Worm (Caenorhabditis elegans) whole organism, L1 larva: ENCODE results near the gene C34E10.12.
A peak's percentile ranks its signal among the peaks of the same experiment; 100 is the strongest.

Experiments used
- C04F5.9 ChIP-seq: sonication (generic microtip); optimal IDR thresholded peaks from 2 replicates; lab custom pipeline; 2016; ENCODE audit warnings: missing genetic modification characterization, missing compliant biosample characterization
- alr-1 ChIP-seq: fragments of 200-800 bp; sonication (Bioruptor generic); optimal IDR thresholded peaks from 2 replicates; lab custom pipeline; 2018; ENCODE audit warnings: borderline replicate concordance, mild to moderate bottlenecking, missing genetic modification characterization, missing compliant biosample characterization
- aly-2 ChIP-seq: fragments of 150-350 bp; optimal IDR thresholded peaks from 2 replicates; lab custom pipeline; 2014; ENCODE audit warnings: missing biosample characterization, missing genetic modification characterization
- blmp-1 ChIP-seq: fragments of 150-350 bp; optimal IDR thresholded peaks from 2 replicates; lab custom pipeline; 2014; ENCODE audit warnings: missing biosample characterization, missing genetic modification characterization
- ceh-63 ChIP-seq: fragments of 200-800 bp; sonication (Bioruptor generic); optimal IDR thresholded peaks from 2 replicates; lab custom pipeline; 2018; ENCODE audit warnings: mild to moderate bottlenecking, missing genetic modification characterization, missing compliant biosample characterization
- ceh-8 ChIP-seq: fragments of 200-800 bp; sonication (Bioruptor generic); optimal IDR thresholded peaks from 2 replicates; lab custom pipeline; 2018; ENCODE audit warnings: mild to moderate bottlenecking, missing genetic modification characterization, moderate library complexity, missing compliant biosample characterization
- ceh-82 ChIP-seq, 3 experiments: fragments of 150-350 bp in 1 of 3; sonication (generic microtip) in 2 of 3; optimal IDR thresholded peaks; 2 replicates each; lab custom pipeline; 2014 to 2017; ENCODE audit warnings: missing biosample characterization in 3 of 3, missing genetic modification characterization in 3 of 3
- ceh-88 ChIP-seq: fragments of 200-800 bp; sonication (Bioruptor generic); IDR thresholded peaks from 2 replicates; pipeline ENCODE4 v1.3.6; 2022; ENCODE audit warnings: missing genetic modification characterization, missing compliant biosample characterization
- ces-1 ChIP-seq: fragments of 150-350 bp; optimal IDR thresholded peaks from 2 replicates; lab custom pipeline; 2014; ENCODE audit warnings: missing biosample characterization, missing genetic modification reagents, missing genetic modification characterization
- dpl-1 ChIP-seq, 3 experiments: fragments of 150-350 bp in 2 of 3; sonication (generic microtip) in 1 of 3; optimal IDR thresholded peaks; 2 replicates each; lab custom pipeline; 2014 to 2017; ENCODE audit warnings: missing biosample characterization in 3 of 3, missing genetic modification characterization in 3 of 3, missing genetic modification reagents in 3 of 3
- dsc-1 ChIP-seq: sonication (generic microtip); optimal IDR thresholded peaks from 2 replicates; lab custom pipeline; 2016; ENCODE audit warnings: mild to moderate bottlenecking, missing genetic modification characterization, missing compliant biosample characterization
- efl-1 ChIP-seq, 4 experiments: fragments of 150-350 bp; optimal IDR thresholded peaks in 3 of 4; peaks in 1 of 4; 1 replicate in 1 of 4; 2 replicates in 3 of 4; lab custom pipeline; 2014; ENCODE audit warnings: missing biosample characterization in 2 of 4, missing genetic modification characterization in 2 of 4, missing genetic modification reagents in 2 of 4
- efl-3 ChIP-seq: fragments of 200-800 bp; sonication (Bioruptor generic); optimal IDR thresholded peaks from 2 replicates; lab custom pipeline; 2018; ENCODE audit warnings: mild to moderate bottlenecking, missing genetic modification characterization, missing compliant biosample characterization
- elt-3 ChIP-seq, 6 experiments: fragments of 150-350 bp in 1 of 6; sonication (generic microtip); optimal IDR thresholded peaks; 2 replicates each; lab custom pipeline; 2017 to 2018; ENCODE audit warnings: missing biosample characterization in 6 of 6, missing genetic modification characterization in 6 of 6, inconsistent platforms in 1 of 6
- ets-5 ChIP-seq: fragments of 200-800 bp; sonication (Bioruptor generic); IDR thresholded peaks from 2 replicates; pipeline ENCODE4 v1.3.6; 2022; ENCODE audit warnings: missing genetic modification characterization, missing compliant biosample characterization
- fos-1 ChIP-seq: fragments of 150-350 bp; optimal IDR thresholded peaks from 2 replicates; lab custom pipeline; 2014; ENCODE audit warnings: missing biosample characterization, missing genetic modification characterization
- grh-1 ChIP-seq: fragments of 200-800 bp; sonication (Bioruptor generic); IDR thresholded peaks from 2 replicates; pipeline ENCODE4 v1.3.6; 2022; ENCODE audit warnings: missing genetic modification reagents, missing genetic modification characterization, missing compliant biosample characterization
- hlh-4 ChIP-seq: sonication (generic microtip); optimal IDR thresholded peaks from 2 replicates; lab custom pipeline; 2016; ENCODE audit warnings: mild to moderate bottlenecking, missing genetic modification characterization, missing compliant biosample characterization
- isw-1 ChIP-seq: fragments of 200-800 bp; sonication (Bioruptor generic); IDR thresholded peaks from 2 replicates; pipeline ENCODE4 v1.3.6; 2022; ENCODE audit warnings: missing genetic modification characterization, missing compliant biosample characterization
- jun-1 ChIP-seq: fragments of 150-350 bp; optimal IDR thresholded peaks from 2 replicates; lab custom pipeline; 2014; ENCODE audit warnings: missing biosample characterization, missing genetic modification reagents, missing genetic modification characterization
- lin-13 ChIP-seq: fragments of 150-350 bp; optimal IDR thresholded peaks from 2 replicates; lab custom pipeline; 2014; ENCODE audit warnings: missing biosample characterization, missing genetic modification reagents, missing genetic modification characterization
- lin-14 ChIP-seq: fragments of 200-800 bp; sonication (Bioruptor generic); optimal IDR thresholded peaks from 2 replicates; lab custom pipeline; 2018; ENCODE audit warnings: mild to moderate bottlenecking, missing genetic modification characterization, moderate library complexity, missing compliant biosample characterization
- lin-15B ChIP-seq: fragments of 150-350 bp; sonication (generic microtip); optimal IDR thresholded peaks from 3 replicates; lab custom pipeline; 2014; ENCODE audit warnings: missing biosample characterization, missing genetic modification characterization
- lin-39 ChIP-seq: fragments of 150-350 bp; optimal IDR thresholded peaks from 2 replicates; lab custom pipeline; 2014; ENCODE audit warnings: missing biosample characterization, missing genetic modification reagents, missing genetic modification characterization
- lir-3 ChIP-seq: sonication (generic microtip); optimal IDR thresholded peaks from 2 replicates; lab custom pipeline; 2016; ENCODE audit warnings: mild to moderate bottlenecking, missing genetic modification characterization, moderate library complexity, missing compliant biosample characterization; ENCODE audit not compliant: poor library complexity
- lsy-2 ChIP-seq, 2 experiments: fragments of 150-350 bp; optimal IDR thresholded peaks; 2 replicates each; lab custom pipeline; 2014; ENCODE audit warnings: missing biosample characterization in 2 of 2, missing genetic modification characterization in 2 of 2
- mep-1 ChIP-seq: fragments of 150-350 bp; optimal IDR thresholded peaks from 2 replicates; lab custom pipeline; 2014; ENCODE audit warnings: missing biosample characterization, missing genetic modification characterization
- nhr-19 ChIP-seq: fragments of 200-800 bp; sonication (Bioruptor generic); conservative IDR thresholded peaks from 2 replicates; pipeline ENCODE4 v1.3.6; 2022; ENCODE audit warnings: missing genetic modification characterization, missing compliant biosample characterization
- nhr-237 ChIP-seq: fragments of 150-350 bp; optimal IDR thresholded peaks from 2 replicates; lab custom pipeline; 2014; ENCODE audit warnings: missing biosample characterization, missing genetic modification characterization
- nhr-71 ChIP-seq: sonication (generic microtip); optimal IDR thresholded peaks from 2 replicates; lab custom pipeline; 2016; ENCODE audit warnings: mild to moderate bottlenecking, missing genetic modification characterization, moderate library complexity, missing compliant biosample characterization
- nhr-76 ChIP-seq: sonication (generic microtip); optimal IDR thresholded peaks from 2 replicates; lab custom pipeline; 2017; ENCODE audit warnings: missing biosample characterization, missing genetic modification characterization
- nhr-77 ChIP-seq: fragments of 150-350 bp; optimal IDR thresholded peaks from 2 replicates; lab custom pipeline; 2014; ENCODE audit warnings: missing biosample characterization, missing genetic modification characterization
- nhr-85 ChIP-seq: sonication (generic microtip); peaks from one replicate; lab custom pipeline; 2016; ENCODE audit warnings: missing genetic modification characterization, inconsistent platforms, missing compliant biosample characterization
- nhr-90 ChIP-seq: sonication (generic microtip); optimal IDR thresholded peaks from 2 replicates; lab custom pipeline; 2016; ENCODE audit warnings: mild to moderate bottlenecking, missing genetic modification characterization, missing compliant biosample characterization; ENCODE audit not compliant: poor library complexity
- pag-3 ChIP-seq: sonication (generic microtip); optimal IDR thresholded peaks from 2 replicates; lab custom pipeline; 2017; ENCODE audit warnings: missing genetic modification characterization, mild to moderate bottlenecking, missing compliant biosample characterization, antibody characterized with exemption, borderline replicate concordance; ENCODE audit not compliant: insufficient read depth
- skn-1 ChIP-seq: fragments of 150-350 bp; optimal IDR thresholded peaks from 2 replicates; lab custom pipeline; 2014; ENCODE audit warnings: missing biosample characterization, missing genetic modification characterization
- sox-4 ChIP-seq: sonication (generic microtip); optimal IDR thresholded peaks from 2 replicates; lab custom pipeline; 2016; ENCODE audit warnings: missing genetic modification characterization, missing compliant biosample characterization
- swsn-7 ChIP-seq: sonication (generic microtip); optimal IDR thresholded peaks from 2 replicates; lab custom pipeline; 2016; ENCODE audit warnings: missing genetic modification characterization, missing compliant biosample characterization
- tbx-2 ChIP-seq: sonication (generic microtip); optimal IDR thresholded peaks from 2 replicates; lab custom pipeline; 2016; ENCODE audit warnings: missing genetic modification characterization, missing compliant biosample characterization
- tlp-1 ChIP-seq: fragments of 150-350 bp; optimal IDR thresholded peaks from 2 replicates; lab custom pipeline; 2014; ENCODE audit warnings: missing biosample characterization, missing genetic modification characterization
- unc-130 ChIP-seq: fragments of 150-350 bp; optimal IDR thresholded peaks from 2 replicates; lab custom pipeline; 2017; ENCODE audit warnings: missing biosample characterization, missing genetic modification characterization, inconsistent platforms
- unc-30 ChIP-seq: sonication (generic microtip); optimal IDR thresholded peaks from 2 replicates; lab custom pipeline; 2017; ENCODE audit warnings: missing biosample characterization, missing genetic modification characterization
- unc-62 ChIP-seq: fragments of 150-350 bp; optimal IDR thresholded peaks from 2 replicates; lab custom pipeline; 2014; ENCODE audit warnings: missing biosample characterization, missing genetic modification reagents, missing genetic modification characterization
- unc-86 ChIP-seq: sonication (generic microtip); optimal IDR thresholded peaks from 2 replicates; lab custom pipeline; 2016; ENCODE audit warnings: missing genetic modification characterization, missing compliant biosample characterization
- xbp-1 ChIP-seq: sonication (generic microtip); optimal IDR thresholded peaks from 2 replicates; lab custom pipeline; 2016; ENCODE audit warnings: missing genetic modification characterization, missing compliant biosample characterization
- zag-1 ChIP-seq: fragments of 150-350 bp; optimal IDR thresholded peaks from 2 replicates; lab custom pipeline; 2014; ENCODE audit warnings: missing biosample characterization, missing genetic modification characterization
- zip-4 ChIP-seq: fragments of 200-800 bp; sonication (Bioruptor generic); optimal IDR thresholded peaks from 2 replicates; lab custom pipeline; 2018; ENCODE audit warnings: mild to moderate bottlenecking, missing genetic modification characterization, moderate library complexity, missing compliant biosample characterization
- ztf-4 ChIP-seq: fragments of 150-350 bp; optimal IDR thresholded peaks from 2 replicates; lab custom pipeline; 2014; ENCODE audit warnings: missing biosample characterization, missing genetic modification characterization

The C34E10.12 gene

DNA sequence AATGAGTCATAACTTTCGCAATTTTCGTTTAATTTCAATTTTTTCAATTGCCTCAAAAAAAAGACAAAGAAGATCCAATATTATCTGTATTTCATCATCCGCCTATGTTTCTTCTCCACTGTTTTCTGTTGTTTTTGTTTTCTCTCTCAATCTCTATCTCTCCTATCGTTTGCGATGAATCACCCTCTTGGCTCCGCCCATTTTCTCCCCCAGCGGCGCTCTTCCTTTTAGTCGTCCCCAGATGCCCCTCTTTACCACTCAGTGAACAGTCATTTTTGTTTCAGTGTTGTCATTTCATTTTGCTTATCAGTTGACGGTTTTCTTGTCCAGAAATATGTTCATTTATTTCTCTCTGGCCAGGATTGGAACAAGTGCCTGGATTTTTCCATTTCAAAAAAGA lies 2.8 kb downstream of the C34E10.12 start (continued):
- TF ChIP-seq zag-1 (tag; lab: Kevin White, UChicago), result no peak
- no peak for TF ChIP-seq nhr-90
- TF ChIP-seq unc-30 (tag; lab: Kevin White, UChicago), result no peak
- no peak for TF ChIP-seq ets-5 (GFP tag; lab: Robert Waterston, UW)
- TF ChIP-seq ceh-82 (tag; optimal IDR thresholded peaks at IDR 0.05; lab: Kevin White, UChicago), result peak in 1 of 3 experiments; percentile 27
- TF ChIP-seq tlp-1 (tag; lab: Kevin White, UChicago), result no peak
- TF ChIP-seq swsn-7 (tag; lab: Kevin White, UChicago), result no peak
- no peak for TF ChIP-seq sox-4
- TF ChIP-seq nhr-237 (tag; lab: Kevin White, UChicago), result no peak
- no peak for TF ChIP-seq lir-3 (tag; lab: Kevin White, UChicago)
- peak; percentile 11 for TF ChIP-seq skn-1 (tag; lab: Kevin White, UChicago)
- no peak for TF ChIP-seq ces-1 (GFP tag; lab: Kevin White, UChicago)
- TF ChIP-seq unc-130 (tag; lab: Kevin White, UChicago), result no peak
- no peak for TF ChIP-seq isw-1 (GFP tag; lab: Robert Waterston, UW)
- TF ChIP-seq alr-1 (tag; lab: Kevin White, UChicago), result no peak
- no peak for TF ChIP-seq efl-3 (GFP tag; lab: Kevin White, UChicago)
- TF ChIP-seq blmp-1, result peak; percentile 35
- TF ChIP-seq nhr-76 (tag; lab: Kevin White, UChicago), result no peak
- no peak for TF ChIP-seq C04F5.9 (tag; lab: Kevin White, UChicago)
- TF ChIP-seq jun-1, result no peak
- peak; percentile 81 for TF ChIP-seq fos-1
- TF ChIP-seq lsy-2 (tag; optimal IDR thresholded peaks at IDR 0.05; lab: Kevin White, UChicago), result no peak
- TF ChIP-seq ceh-88 (GFP tag; lab: Robert Waterston, UW), result no peak
- TF ChIP-seq unc-62 (GFP tag; lab: Kevin White, UChicago), result no peak

DNA sequence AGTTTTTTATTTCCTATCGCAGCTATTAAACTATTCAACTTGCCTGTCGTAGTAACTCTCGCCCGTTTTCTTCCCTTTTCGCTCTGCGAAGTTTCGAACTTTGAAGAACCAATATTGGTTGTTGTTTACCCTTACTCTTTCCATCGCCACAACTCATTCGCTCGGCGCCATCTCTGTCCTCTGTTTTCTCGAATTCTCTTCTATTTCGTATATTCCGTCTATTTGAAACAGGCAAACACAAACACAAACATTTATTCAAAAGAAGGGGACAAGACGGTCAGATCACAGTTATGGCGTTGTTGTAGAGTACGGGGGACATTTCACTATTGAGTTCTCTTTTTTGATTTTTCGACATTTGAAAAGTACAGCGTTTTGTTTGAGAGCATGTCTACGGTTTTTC lies 4.9 kb downstream of the C34E10.12 start:
- TF ChIP-seq nhr-77 (tag; lab: Kevin White, UChicago) (peak; percentile 12), lin-14 (GFP tag; lab: Kevin White, UChicago) (peak; percentile 60), nhr-71 (peak; percentile 8), mep-1 (tag; lab: Kevin White, UChicago) (peak; percentile 35), efl-1 (optimal IDR thresholded peaks at IDR 0.05; lab: Kevin White, UChicago) (no peak), efl-1 (GFP tag; optimal IDR thresholded peaks at IDR 0.05 in 1 of 2; lab: Kevin White, UChicago) (peak in 1 of 2 experiments; percentile 67), blmp-1 (no peak), elt-3 (tag; optimal IDR thresholded peaks at IDR 0.05; lab: Kevin White, UChicago) (no peak), sox-4 (no peak), hlh-4 (tag; lab: Kevin White, UChicago) (no peak)

DNA sequence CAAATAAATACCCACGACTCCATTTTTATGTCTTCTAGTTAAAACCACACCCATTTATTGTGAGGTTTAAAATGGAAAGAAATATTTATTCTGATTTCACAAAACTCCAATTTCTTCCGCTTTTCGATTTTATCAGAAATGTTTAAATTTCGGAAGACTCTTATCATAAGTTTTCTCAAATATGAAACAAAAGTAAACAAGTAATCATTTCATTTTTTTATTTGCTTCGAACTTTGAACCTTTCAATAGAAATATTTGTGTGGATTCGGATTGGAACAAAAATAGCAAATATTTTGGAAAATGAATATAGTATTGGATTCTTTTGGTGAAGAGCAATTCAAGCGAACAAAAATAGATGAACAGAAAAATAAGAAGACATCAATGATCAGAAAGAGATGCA lies 5.9 kb downstream of the C34E10.12 start:
- no peak for TF ChIP-seq aly-2 (tag; lab: Kevin White, UChicago)
- TF ChIP-seq ces-1 (GFP tag; lab: Kevin White, UChicago), result no peak
- no peak for TF ChIP-seq alr-1 (tag; lab: Kevin White, UChicago)
- TF ChIP-seq xbp-1 (tag; lab: Kevin White, UChicago), result no peak
- TF ChIP-seq mep-1 (tag; lab: Kevin White, UChicago), result no peak
- no peak for TF ChIP-seq dsc-1 (tag; lab: Kevin White, UChicago)
- TF ChIP-seq lin-15B (tag; lab: Kevin White, UChicago), result no peak
- no peak for TF ChIP-seq ceh-63
- no peak for TF ChIP-seq zip-4 (GFP tag; lab: Kevin White, UChicago)
- TF ChIP-seq ceh-88 (GFP tag; lab: Robert Waterston, UW), result no peak

DNA sequence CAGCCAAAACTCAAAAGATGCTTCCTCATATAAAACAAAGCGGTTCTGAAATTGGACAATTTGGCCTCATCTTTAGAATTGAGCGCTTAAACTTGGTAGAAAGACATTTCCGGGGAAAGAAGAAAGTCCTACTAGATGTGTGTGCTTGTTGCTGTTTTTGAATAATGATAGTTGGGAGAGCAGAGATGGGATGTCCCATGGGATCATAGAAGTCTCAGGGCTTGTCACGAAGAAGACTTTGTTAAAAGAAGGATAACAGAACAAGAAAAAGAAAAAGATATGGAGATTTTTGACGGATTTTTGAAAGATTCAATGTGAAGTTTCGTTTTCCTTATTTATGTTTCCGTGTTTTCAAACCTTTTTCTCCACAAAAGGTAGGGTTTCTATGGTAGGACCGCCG lies 9.0 kb downstream of the C34E10.12 start, which contains the start of gene ZC155.2:
Gene ZC155.2, plus strand, starts transcription at position 301 of the 400 bp plus-strand sequence.
- no peak for TF ChIP-seq nhr-85 (tag; lab: Kevin White, UChicago)
- TF ChIP-seq sox-4, result no peak
- no peak for TF ChIP-seq ztf-4 (tag; lab: Kevin White, UChicago)
- no peak for TF ChIP-seq nhr-19 (GFP tag; lab: Robert Waterston, UW)
- TF ChIP-seq fos-1, result no peak
- TF ChIP-seq ceh-8 (GFP tag; lab: Kevin White, UChicago), result no peak
- no peak for TF ChIP-seq lin-39 (tag; lab: Kevin White, UChicago)
- TF ChIP-seq dpl-1 (GFP tag; optimal IDR thresholded peaks at IDR 0.05; lab: Kevin White, UChicago), result no peak
- no peak for TF ChIP-seq unc-86 (tag; lab: Kevin White, UChicago)
- no peak for TF ChIP-seq grh-1
- no peak for TF ChIP-seq pag-3 (tag; lab: Kevin White, UChicago)
- TF ChIP-seq lin-13 (GFP tag; lab: Kevin White, UChicago), result no peak
- TF ChIP-seq tbx-2, result no peak
- no peak for TF ChIP-seq unc-62 (GFP tag; lab: Kevin White, UChicago)
- TF ChIP-seq, all 84 proteins: peak for 0
